Worm (Caenorhabditis elegans) whole organism, L1 larva: ENCODE results near the gene srb-19.

Experiments used
- C16A3.4 ChIP-seq: fragments of 150-350 bp; optimal IDR thresholded peaks from 2 replicates; lab custom pipeline; 2014; ENCODE audit warnings: missing biosample characterization, missing genetic modification characterization
- F16B12.6 ChIP-seq: fragments of 150-350 bp; optimal IDR thresholded peaks from 2 replicates; lab custom pipeline; 2014; ENCODE audit warnings: missing biosample characterization, missing genetic modification characterization
- Y116A8C.19 ChIP-seq: sonication (generic microtip); optimal IDR thresholded peaks from 2 replicates; lab custom pipeline; 2016; ENCODE audit warnings: missing compliant biosample characterization, missing genetic modification characterization, borderline replicate concordance
- aha-1 ChIP-seq: fragments of 150-350 bp; optimal IDR thresholded peaks from 2 replicates; lab custom pipeline; 2014; ENCODE audit warnings: missing biosample characterization, missing genetic modification characterization
- aly-2 ChIP-seq: fragments of 150-350 bp; optimal IDR thresholded peaks from 2 replicates; lab custom pipeline; 2014; ENCODE audit warnings: missing biosample characterization, missing genetic modification characterization
- blmp-1 ChIP-seq: fragments of 150-350 bp; optimal IDR thresholded peaks from 2 replicates; lab custom pipeline; 2014; ENCODE audit warnings: missing biosample characterization, missing genetic modification characterization
- ceh-82 ChIP-seq, 3 experiments: fragments of 150-350 bp in 1 of 3; sonication (generic microtip) in 2 of 3; optimal IDR thresholded peaks; 2 replicates each; lab custom pipeline; 2014 to 2017; ENCODE audit warnings: missing biosample characterization in 3 of 3, missing genetic modification characterization in 3 of 3
- ceh-90 ChIP-seq: sonication (generic microtip); optimal IDR thresholded peaks from 2 replicates; lab custom pipeline; 2016; ENCODE audit warnings: missing genetic modification characterization, missing compliant biosample characterization
- dpl-1 ChIP-seq, 3 experiments: fragments of 150-350 bp in 2 of 3; sonication (generic microtip) in 1 of 3; optimal IDR thresholded peaks; 2 replicates each; lab custom pipeline; 2014 to 2017; ENCODE audit warnings: missing biosample characterization in 3 of 3, missing genetic modification characterization in 3 of 3, missing genetic modification reagents in 3 of 3
- efl-1 ChIP-seq, 4 experiments: fragments of 150-350 bp; optimal IDR thresholded peaks in 3 of 4; peaks in 1 of 4; 1 replicate in 1 of 4; 2 replicates in 3 of 4; lab custom pipeline; 2014; ENCODE audit warnings: missing biosample characterization in 2 of 4, missing genetic modification characterization in 2 of 4, missing genetic modification reagents in 2 of 4
- efl-3 ChIP-seq: fragments of 200-800 bp; sonication (Bioruptor generic); optimal IDR thresholded peaks from 2 replicates; lab custom pipeline; 2018; ENCODE audit warnings: mild to moderate bottlenecking, missing genetic modification characterization, missing compliant biosample characterization
- elt-2 ChIP-seq: sonication (generic microtip); optimal IDR thresholded peaks from 2 replicates; lab custom pipeline; 2016; ENCODE audit warnings: missing genetic modification characterization, mild to moderate bottlenecking, inconsistent platforms, missing compliant biosample characterization, missing genetic modification reagents
- grh-1 ChIP-seq: fragments of 200-800 bp; sonication (Bioruptor generic); IDR thresholded peaks from 2 replicates; pipeline ENCODE4 v1.3.6; 2022; ENCODE audit warnings: missing genetic modification reagents, missing genetic modification characterization, missing compliant biosample characterization
- hlh-4 ChIP-seq: sonication (generic microtip); optimal IDR thresholded peaks from 2 replicates; lab custom pipeline; 2016; ENCODE audit warnings: mild to moderate bottlenecking, missing genetic modification characterization, missing compliant biosample characterization
- hpl-2 ChIP-seq: fragments of 150-350 bp; optimal IDR thresholded peaks from 2 replicates; lab custom pipeline; 2014; ENCODE audit warnings: missing biosample characterization, missing genetic modification reagents, missing genetic modification characterization
- irx-1 ChIP-seq: sonication (generic microtip); optimal IDR thresholded peaks from 2 replicates; lab custom pipeline; 2016; ENCODE audit warnings: missing genetic modification characterization, missing compliant biosample characterization
- isw-1 ChIP-seq: fragments of 200-800 bp; sonication (Bioruptor generic); IDR thresholded peaks from 2 replicates; pipeline ENCODE4 v1.3.6; 2022; ENCODE audit warnings: missing genetic modification characterization, missing compliant biosample characterization
- jun-1 ChIP-seq: fragments of 150-350 bp; optimal IDR thresholded peaks from 2 replicates; lab custom pipeline; 2014; ENCODE audit warnings: missing biosample characterization, missing genetic modification reagents, missing genetic modification characterization
- lin-13 ChIP-seq: fragments of 150-350 bp; optimal IDR thresholded peaks from 2 replicates; lab custom pipeline; 2014; ENCODE audit warnings: missing biosample characterization, missing genetic modification reagents, missing genetic modification characterization
- lsy-2 ChIP-seq, 2 experiments: fragments of 150-350 bp; optimal IDR thresholded peaks; 2 replicates each; lab custom pipeline; 2014; ENCODE audit warnings: missing biosample characterization in 2 of 2, missing genetic modification characterization in 2 of 2
- mdl-1 ChIP-seq, 2 experiments: fragments of 150-350 bp; optimal IDR thresholded peaks; 2 replicates each; lab custom pipeline; 2014 to 2017; ENCODE audit warnings: missing biosample characterization in 2 of 2, missing genetic modification characterization in 2 of 2, inconsistent platforms in 1 of 2
- mef-2 ChIP-seq: fragments of 150-350 bp; optimal IDR thresholded peaks from 2 replicates; lab custom pipeline; 2014; ENCODE audit warnings: missing biosample characterization, missing genetic modification characterization
- nhr-11 ChIP-seq: fragments of 150-350 bp; optimal IDR thresholded peaks from 2 replicates; lab custom pipeline; 2014; ENCODE audit warnings: missing biosample characterization, missing genetic modification characterization
- nhr-12 ChIP-seq: sonication (generic microtip); optimal IDR thresholded peaks from 2 replicates; lab custom pipeline; 2017; ENCODE audit warnings: missing biosample characterization, missing genetic modification characterization
- nhr-237 ChIP-seq: fragments of 150-350 bp; optimal IDR thresholded peaks from 2 replicates; lab custom pipeline; 2014; ENCODE audit warnings: missing biosample characterization, missing genetic modification characterization
- nhr-28 ChIP-seq: fragments of 150-350 bp; optimal IDR thresholded peaks from 2 replicates; lab custom pipeline; 2014; ENCODE audit warnings: missing biosample characterization, missing genetic modification characterization
- nhr-47 ChIP-seq: sonication (generic microtip); optimal IDR thresholded peaks from 2 replicates; lab custom pipeline; 2016; ENCODE audit warnings: mild to moderate bottlenecking, missing genetic modification characterization, moderate library complexity, missing compliant biosample characterization
- nhr-71 ChIP-seq: sonication (generic microtip); optimal IDR thresholded peaks from 2 replicates; lab custom pipeline; 2016; ENCODE audit warnings: mild to moderate bottlenecking, missing genetic modification characterization, moderate library complexity, missing compliant biosample characterization
- nhr-77 ChIP-seq: fragments of 150-350 bp; optimal IDR thresholded peaks from 2 replicates; lab custom pipeline; 2014; ENCODE audit warnings: missing biosample characterization, missing genetic modification characterization
- nhr-84 ChIP-seq: sonication (generic microtip); optimal IDR thresholded peaks from 2 replicates; lab custom pipeline; 2017; ENCODE audit warnings: missing biosample characterization, missing genetic modification characterization
- pax-3 ChIP-seq: fragments of 200-800 bp; sonication (Bioruptor generic); optimal IDR thresholded peaks from 2 replicates; lab custom pipeline; 2018; ENCODE audit warnings: mild to moderate bottlenecking, missing genetic modification characterization, moderate library complexity, missing compliant biosample characterization
- rnt-1 ChIP-seq: sonication (generic microtip); optimal IDR thresholded peaks from 2 replicates; lab custom pipeline; 2016; ENCODE audit warnings: mild to moderate bottlenecking, missing genetic modification characterization, moderate library complexity, missing compliant biosample characterization
- skn-1 ChIP-seq: fragments of 150-350 bp; optimal IDR thresholded peaks from 2 replicates; lab custom pipeline; 2014; ENCODE audit warnings: missing biosample characterization, missing genetic modification characterization
- sptf-1 ChIP-seq: fragments of 150-350 bp; optimal IDR thresholded peaks from 2 replicates; lab custom pipeline; 2014; ENCODE audit warnings: missing biosample characterization, missing genetic modification characterization
- swsn-7 ChIP-seq: sonication (generic microtip); optimal IDR thresholded peaks from 2 replicates; lab custom pipeline; 2016; ENCODE audit warnings: missing genetic modification characterization, missing compliant biosample characterization
- tlp-1 ChIP-seq: fragments of 150-350 bp; optimal IDR thresholded peaks from 2 replicates; lab custom pipeline; 2014; ENCODE audit warnings: missing biosample characterization, missing genetic modification characterization
- unc-130 ChIP-seq: fragments of 150-350 bp; optimal IDR thresholded peaks from 2 replicates; lab custom pipeline; 2017; ENCODE audit warnings: missing biosample characterization, missing genetic modification characterization, inconsistent platforms
- unc-98 ChIP-seq: fragments of 200-800 bp; sonication (Bioruptor generic); IDR thresholded peaks from 2 replicates; pipeline ENCODE4 v1.3.6; 2022; ENCODE audit warnings: missing genetic modification characterization, missing compliant biosample characterization

srb-19 gene

DNA sequence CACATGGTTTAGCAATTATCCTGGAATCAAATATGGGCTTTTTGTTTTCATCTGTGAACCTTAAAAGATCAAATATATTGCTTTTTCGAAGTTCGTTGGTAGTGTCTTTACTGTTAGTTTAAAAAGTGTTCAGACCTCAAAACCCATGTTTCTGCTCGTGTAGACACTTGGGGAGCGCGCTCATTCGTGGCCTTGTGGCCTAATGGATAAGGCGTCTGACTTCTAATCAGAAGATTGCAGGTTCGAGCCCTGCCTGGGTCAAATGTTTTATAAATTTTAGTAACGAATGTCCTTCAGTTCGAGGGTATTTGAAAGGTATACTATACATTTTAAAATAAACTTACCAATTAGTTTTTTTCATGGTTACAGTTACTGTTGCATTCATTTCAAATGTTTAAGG, 13.8 kb downstream of the srb-19 start (continued):
- peak in 1 of 2 experiments; percentile 27 for TF ChIP-seq lsy-2 (tag; optimal IDR thresholded peaks at IDR 0.05; lab: Kevin White, UChicago)

DNA sequence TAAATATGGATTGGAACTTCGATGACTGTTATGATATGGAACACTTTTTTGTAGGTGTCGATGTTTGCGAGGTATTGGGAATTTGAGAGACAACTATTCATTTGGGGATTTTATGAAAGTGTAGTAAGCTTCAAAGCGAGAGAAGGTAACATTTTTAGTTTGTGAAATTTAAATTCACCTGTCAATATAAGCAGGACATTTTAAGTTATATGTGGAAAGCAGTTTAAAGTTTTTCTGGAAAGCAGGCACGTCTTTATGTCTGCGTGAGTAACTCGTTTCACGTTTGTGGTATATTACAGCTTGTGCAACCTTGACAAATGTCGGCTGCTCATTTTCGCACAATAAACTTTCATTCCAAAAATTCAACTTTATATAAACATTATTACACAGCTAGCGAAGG, 15.7 kb downstream of the srb-19 start, which contains the start of gene srh-229:
Gene srh-229, minus strand, starts transcription at position 101 of the 400 bp plus-strand sequence.
- TF ChIP-seq nhr-237 (tag; lab: Kevin White, UChicago) (no peak), nhr-12 (tag; lab: Kevin White, UChicago) (no peak), jun-1 (tag; lab: Kevin White, UChicago) (no peak), unc-130 (no peak), F16B12.6 (tag; lab: Kevin White, UChicago) (no peak), rnt-1 (tag; lab: Kevin White, UChicago) (no peak), ceh-82 (tag; optimal IDR thresholded peaks at IDR 0.05; lab: Kevin White, UChicago) (no peak), nhr-77 (tag; lab: Kevin White, UChicago) (no peak), mef-2 (tag; lab: Kevin White, UChicago) (no peak), Y116A8C.19 (tag; lab: Kevin White, UChicago) (no peak), grh-1 (no peak), elt-2 (tag; lab: Kevin White, UChicago) (no peak), ceh-90 (tag; lab: Kevin White, UChicago) (no peak), unc-98 (no peak), aly-2 (no peak)

DNA sequence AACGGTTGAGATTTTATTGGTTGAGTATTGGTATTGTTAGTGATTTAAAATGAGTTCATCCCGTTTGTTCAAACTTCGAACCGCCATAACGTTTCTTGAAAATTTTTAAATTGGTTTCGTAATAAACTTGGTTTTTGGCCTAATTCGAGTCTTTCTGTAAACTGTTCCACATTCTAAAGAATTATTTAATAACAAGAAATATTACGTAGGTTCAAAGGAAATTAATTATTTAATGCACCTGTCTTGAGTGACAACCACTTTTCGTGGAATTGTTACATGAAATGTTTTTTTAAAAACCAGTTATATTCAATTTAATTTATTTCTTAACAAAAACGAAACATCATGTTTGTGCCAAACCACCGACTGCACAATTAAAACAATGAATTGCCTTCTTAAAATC, 18.8 kb downstream of the srb-19 start:
- TF ChIP-seq nhr-47 (tag; lab: Kevin White, UChicago) (peak; percentile 25), nhr-71 (tag; lab: Kevin White, UChicago) (peak; percentile 40), mdl-1 (tag; optimal IDR thresholded peaks at IDR 0.05; lab: Kevin White, UChicago) (no peak), efl-1 (optimal IDR thresholded peaks at IDR 0.05; lab: Kevin White, UChicago) (no peak), efl-1 (GFP tag; optimal IDR thresholded peaks at IDR 0.05 in 1 of 2; lab: Kevin White, UChicago) (no peak), hlh-4 (tag; lab: Kevin White, UChicago) (peak; percentile 96), hpl-2 (GFP tag; lab: Kevin White, UChicago) (no peak), sptf-1 (tag; lab: Kevin White, UChicago) (no peak)

- TF ChIP-seq blmp-1 (tag; lab: Kevin White, UChicago) (no peak), swsn-7 (tag; lab: Kevin White, UChicago) (no peak), dpl-1 (GFP tag; optimal IDR thresholded peaks at IDR 0.05; lab: Kevin White, UChicago) (no peak), ceh-82 (tag; optimal IDR thresholded peaks at IDR 0.05; lab: Kevin White, UChicago) (no peak), nhr-28 (tag; lab: Kevin White, UChicago) (no peak), irx-1 (tag; lab: Kevin White, UChicago) (no peak), efl-3 (GFP tag; lab: Kevin White, UChicago) (no peak), isw-1 (no peak), tlp-1 (tag; lab: Kevin White, UChicago) (no peak), nhr-84 (tag; lab: Kevin White, UChicago) (no peak), aha-1 (tag; lab: Kevin White, UChicago) (no peak), lin-13 (GFP tag; lab: Kevin White, UChicago) (no peak), pax-3 (tag; lab: Kevin White, UChicago) (no peak), skn-1 (tag; lab: Kevin White, UChicago) (no peak)
Measured at ce11 chrV:7497440-7497839, 22.5 kb downstream of the srb-19 start, which contains the start of gene srh-79. Gene srh-79 (plus strand): TSS chrV:7497740.

DNA sequence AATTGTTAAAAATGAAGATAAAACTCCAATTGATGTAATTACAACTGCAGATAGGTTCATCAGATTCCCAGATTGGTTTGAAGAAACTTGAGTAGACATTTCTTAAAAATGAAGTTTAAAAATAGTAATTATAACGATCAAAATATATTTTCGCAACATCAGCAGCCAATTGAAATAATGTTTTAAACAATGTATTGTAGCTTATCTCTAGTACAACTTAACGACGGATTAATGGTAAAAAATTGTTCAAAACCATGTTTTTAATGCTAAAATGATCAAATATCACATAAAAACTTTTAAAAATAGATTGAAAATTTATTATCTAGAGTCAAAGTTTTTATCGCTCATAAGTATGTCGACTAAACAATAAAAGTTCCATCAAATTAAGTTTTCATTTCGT, 24.8 kb downstream of the srb-19 start, which contains the start of gene srbc-11:
Gene srbc-11, minus strand, starts transcription at position 101 of the 400 bp plus-strand sequence.
- TF ChIP-seq lin-13 (GFP tag; lab: Kevin White, UChicago) (no peak), C16A3.4 (tag; lab: Kevin White, UChicago) (no peak), nhr-11 (tag; lab: Kevin White, UChicago) (no peak)
